Worm (Caenorhabditis elegans): ENCODE data around the gene C35B1.9.

ce11 chrIV:4034883-4035282 is 45.9 kb downstream of the C35B1.9 start, which contains the start of gene hlh-30:
- TF ChIP-seq ceh-9 (tag; optimal IDR thresholded peaks at IDR 0.05) (no peak), pha-4 (tag; optimal IDR thresholded peaks at IDR 0.05) (peak; percentile 22), ceh-82 (tag; optimal IDR thresholded peaks at IDR 0.05) (no peak)
